Fruit fly (Drosophila melanogaster): ENCODE measurements around the gene CG13998.

CG13998 gene

dm6 chr2L:6000065-6000464 lies 43.4 kb upstream of the CG13998 start, which contains the start of gene Tsp26A (continued):
- TF ChIP-seq CG10321 (GFP tag; IDR thresholded peaks at IDR 0.05) (no peak), CG30403 (GFP tag; optimal IDR thresholded peaks at IDR 0.05) (no peak), CoRest (tag; optimal IDR thresholded peaks at IDR 0.05) (peak; percentile 15), CG13123 (GFP tag; optimal IDR thresholded peaks at IDR 0.05) (no peak), pzg (GFP tag; optimal IDR thresholded peaks at IDR 0.05) (peak; percentile 42), CG16815 (GFP tag; optimal IDR thresholded peaks at IDR 0.05) (no peak), CG8478 (optimal IDR thresholded peaks at IDR 0.05) (no peak), chif (GFP tag; optimal IDR thresholded peaks at IDR 0.05) (no peak), ap (GFP tag; IDR thresholded peaks at IDR 0.05) (no peak), grau (tag; optimal IDR thresholded peaks at IDR 0.05) (no peak), chm (GFP tag; IDR thresholded peaks at IDR 0.05) (no peak), Myb (GFP tag; optimal IDR thresholded peaks at IDR 0.05) (peak; percentile 39), wor (GFP tag; IDR thresholded peaks at IDR 0.05) (no peak), CG42726 (GFP tag; IDR thresholded peaks at IDR 0.05; ENCODE audit: partially characterized antibody) (no peak), CG1529 (GFP tag; optimal IDR thresholded peaks at IDR 0.05) (no peak), CG12659 (GFP tag; optimal IDR thresholded peaks at IDR 0.05) (no peak), sens-2 (GFP tag; IDR thresholded peaks at IDR 0.05) (no peak), CG11085 (GFP tag; IDR thresholded peaks at IDR 0.05) (no peak), CG15514 (GFP tag; optimal IDR thresholded peaks at IDR 0.05) (no peak), gsb (GFP tag; IDR thresholded peaks at IDR 0.05) (no peak), gfzf (GFP tag; optimal IDR thresholded peaks at IDR 0.05) (peak; percentile 67), CG5180 (GFP tag; optimal IDR thresholded peaks at IDR 0.05) (no peak), CG4282 (GFP tag; optimal IDR thresholded peaks at IDR 0.05) (no peak), CG1647 (GFP tag; optimal IDR thresholded peaks at IDR 0.05) (no peak), Atf6 (GFP tag; IDR thresholded peaks at IDR 0.05) (no peak), stwl (tag; optimal IDR thresholded peaks at IDR 0.05) (peak; percentile 55), HmgZ (tag; optimal IDR thresholded peaks at IDR 0.05) (no peak), Ravus (GFP tag; IDR thresholded peaks at IDR 0.05) (no peak), Hr3 (GFP tag; optimal IDR thresholded peaks at IDR 0.05) (no peak), nau (GFP tag; optimal IDR thresholded peaks at IDR 0.05) (no peak), oc (tag; optimal IDR thresholded peaks at IDR 0.05) (no peak), Dip3 (GFP tag; optimal IDR thresholded peaks at IDR 0.05) (no peak), bigmax (GFP tag; optimal IDR thresholded peaks at IDR 0.05) (no peak), CG8290 (GFP tag; optimal IDR thresholded peaks at IDR 0.05) (no peak), CG8290 (tag; optimal IDR thresholded peaks at IDR 0.05) (no peak), CG6272 (GFP tag; IDR thresholded peaks at IDR 0.05) (no peak), gem (tag; optimal IDR thresholded peaks at IDR 0.05) (no peak), Bgb (GFP tag; IDR thresholded peaks at IDR 0.05; ENCODE audit: partially characterized antibody) (no peak), Camta (GFP tag; optimal IDR thresholded peaks at IDR 0.05) (no peak), CG9876 (GFP tag; optimal IDR thresholded peaks at IDR 0.05) (no peak), row (GFP tag; IDR thresholded peaks at IDR 0.05) (0 out of 3 replicates have a peak, but pooled peaks have one; percentile 23), CG1603 (tag; optimal IDR thresholded peaks at IDR 0.05) (no peak), CG14050 (GFP tag; IDR thresholded peaks at IDR 0.05) (no peak), fd96Cb (tag; optimal IDR thresholded peaks at IDR 0.05) (no peak), Kr (GFP tag; optimal IDR thresholded peaks at IDR 0.05) (no peak), tll (GFP tag; optimal IDR thresholded peaks at IDR 0.05) (no peak), Med (GFP tag) (peak; percentile 62), lbe (GFP tag; optimal IDR thresholded peaks at IDR 0.05) (no peak), CG17612 (GFP tag; IDR thresholded peaks at IDR 0.05) (no peak), MESR4 (GFP tag; optimal IDR thresholded peaks at IDR 0.05) (peak; percentile 78), eyg (GFP tag; optimal IDR thresholded peaks at IDR 0.05) (no peak), CG6791 (GFP tag; IDR thresholded peaks at IDR 0.05; ENCODE audit: partially characterized antibody) (0 out of 3 replicates have a peak, but pooled peaks have one; percentile 35)

All from whole organism, embryonic.